Fruit fly (Drosophila melanogaster) whole organism, pupa: ENCODE measurements around the gene CG13029.

ENCODE experiments used
- CG12605 ChIP-seq: fragments of 200-800 bp; sonication (Bioruptor generic); IDR thresholded peaks from 2 replicates; pipeline ENCODE4 v1.3.6; 2022; ENCODE audit warnings: missing biosample characterization, missing genetic modification characterization
- CG32121 ChIP-seq: fragments of 200-800 bp; sonication (Bioruptor generic); IDR thresholded peaks from 2 replicates; pipeline ENCODE4 v1.3.6; 2022; ENCODE audit warnings: missing biosample characterization, missing genetic modification characterization
- CG34367 ChIP-seq: fragments of 200-800 bp; sonication (Bioruptor generic); optimal IDR thresholded peaks from 2 replicates; lab custom pipeline; 2018; ENCODE audit warnings: missing biosample characterization, mild to moderate bottlenecking, missing genetic modification characterization
- CG8159 ChIP-seq: fragments of 200-800 bp; sonication (Bioruptor generic); optimal IDR thresholded peaks from 3 replicates; lab custom pipeline; 2018; ENCODE audit warnings: missing biosample characterization, mild to moderate bottlenecking, missing genetic modification characterization, moderate library complexity
- CG9948 ChIP-seq: fragments of 200-800 bp; sonication (Bioruptor generic); optimal IDR thresholded peaks from 2 replicates; lab custom pipeline; 2018; ENCODE audit warnings: missing biosample characterization, mild to moderate bottlenecking, missing genetic modification characterization, moderate library complexity
- D1 ChIP-seq: fragments of 200-800 bp; sonication (Bioruptor generic); optimal IDR thresholded peaks from 2 replicates; lab custom pipeline; 2018; ENCODE audit warnings: missing biosample characterization, mild to moderate bottlenecking, missing genetic modification characterization, moderate library complexity
- EcR ChIP-seq: fragments of 200-800 bp; sonication (Bioruptor generic); optimal IDR thresholded peaks from 3 replicates; lab custom pipeline; 2019; ENCODE audit warnings: missing biosample characterization, missing genetic modification characterization, mild to moderate bottlenecking, moderate library complexity, missing genetic modification reagents
- Ets98B ChIP-seq: fragments of 200-800 bp; sonication (Bioruptor generic); IDR thresholded peaks from 2 replicates; pipeline ENCODE4 v1.3.6; 2022; ENCODE audit warnings: missing biosample characterization, missing genetic modification characterization
- Pif1B ChIP-seq: fragments of 200-800 bp; sonication (Bioruptor generic); optimal IDR thresholded peaks from 3 replicates; lab custom pipeline; 2016; ENCODE audit warnings: missing biosample characterization, missing genetic modification characterization
- Snoo ChIP-seq: fragments of 200-800 bp; sonication (Bioruptor generic); optimal IDR thresholded peaks from 3 replicates; lab custom pipeline; 2017; ENCODE audit warnings: missing biosample characterization, mild to moderate bottlenecking, missing genetic modification characterization, inconsistent platforms
- fd96Ca ChIP-seq: fragments of 200-800 bp; sonication (Bioruptor generic); IDR thresholded peaks from 3 replicates; pipeline ENCODE4 v1.3.6; 2022; ENCODE audit warnings: missing biosample characterization, missing genetic modification characterization
- gl ChIP-seq: fragments of 200-800 bp; sonication (Bioruptor generic); optimal IDR thresholded peaks from 2 replicates; lab custom pipeline; 2018; ENCODE audit warnings: missing biosample characterization, mild to moderate bottlenecking, missing genetic modification characterization
- rn ChIP-seq: fragments of 200-800 bp; sonication (Bioruptor generic); IDR thresholded peaks from 2 replicates; pipeline ENCODE4 v1.3.6; 2022; ENCODE audit warnings: missing biosample characterization, missing genetic modification characterization

dm6 chr3L:16842087-16842567 lies 18.3 kb upstream of the CG13029 start, which contains the start of gene TSG101:
- TF ChIP-seq CG12605 (GFP tag; lab: Robert Waterston, UW) (no peak), EcR (no peak), Pif1B (GFP tag; lab: Kevin White, UChicago) (no peak), Ets98B (no peak), CG34367 (no peak), gl (no peak), fd96Ca (GFP tag; lab: Robert Waterston, UW) (no peak), D1 (tag; lab: Kevin White, UChicago) (no peak), CG9948 (tag; lab: Kevin White, UChicago) (no peak), CG8159 (tag; lab: Kevin White, UChicago) (no peak), rn (no peak), CG32121 (GFP tag; lab: Robert Waterston, UW) (no peak), Snoo (tag; lab: Kevin White, UChicago) (no peak)
